Fruit fly (Drosophila melanogaster): ENCODE measurements around the gene CG31221.

Gene CG31221

dm6 chr3R:19508388-19509185, 96.1 kb downstream of the CG31221 start (continued):
- no peak for TF ChIP-seq GATAe (GFP tag; conservative IDR thresholded peaks at IDR 0.05)
- no peak for TF ChIP-seq CG7357 (GFP tag; IDR thresholded peaks at IDR 0.05)
- no peak for TF ChIP-seq CG5953 (GFP tag; IDR thresholded peaks at IDR 0.05)
- TF ChIP-seq CG8924 (tag; optimal IDR thresholded peaks at IDR 0.05) = no peak
- TF ChIP-seq CG3995 (GFP tag; optimal IDR thresholded peaks at IDR 0.05) = no peak
- no peak for TF ChIP-seq CG12155 (GFP tag; optimal IDR thresholded peaks at IDR 0.05)
- no peak for TF ChIP-seq CG16815 (GFP tag; optimal IDR thresholded peaks at IDR 0.05)
- no peak for TF ChIP-seq lilli (GFP tag; optimal IDR thresholded peaks at IDR 0.05)
- TF ChIP-seq CG14710 (tag; optimal IDR thresholded peaks at IDR 0.05) = no peak
- no peak for TF ChIP-seq az2 (GFP tag; optimal IDR thresholded peaks at IDR 0.05)
- no peak for TF ChIP-seq H15 (GFP tag; IDR thresholded peaks at IDR 0.05)
- TF ChIP-seq kni (GFP tag; optimal IDR thresholded peaks at IDR 0.05) = no peak
- TF ChIP-seq MESR4 (GFP tag; optimal IDR thresholded peaks at IDR 0.05) = no peak
- no peak for TF ChIP-seq CG31224 (GFP tag; IDR thresholded peaks at IDR 0.05)
- no peak for TF ChIP-seq CG8765 (GFP tag; IDR thresholded peaks at IDR 0.05)
- TF ChIP-seq Gug (GFP tag; IDR thresholded peaks at IDR 0.05) = no peak
- no peak for TF ChIP-seq CG1832 (GFP tag; optimal IDR thresholded peaks at IDR 0.05)
- no peak for TF ChIP-seq CG31365 (tag; optimal IDR thresholded peaks at IDR 0.05)
- peak; percentile 41 for TF ChIP-seq Meics (GFP tag; optimal IDR thresholded peaks at IDR 0.05)
- TF ChIP-seq CG18262 (tag; optimal IDR thresholded peaks at IDR 0.05) = no peak
- TF ChIP-seq Lhr (GFP tag; optimal IDR thresholded peaks at IDR 0.05) = no peak
- TF ChIP-seq row (GFP tag; IDR thresholded peaks at IDR 0.05) = peak; percentile 56
- no peak for TF ChIP-seq CG12659 (GFP tag; optimal IDR thresholded peaks at IDR 0.05)
- TF ChIP-seq CG1233 (GFP tag; optimal IDR thresholded peaks at IDR 0.05) = no peak
- TF ChIP-seq sens-2 (GFP tag; IDR thresholded peaks at IDR 0.05) = no peak
- TF ChIP-seq unc-4 (GFP tag; IDR thresholded peaks at IDR 0.05; ENCODE audit: partially characterized antibody) = 0 out of 2 replicates have a peak, but pooled peaks have one; percentile 14
- no peak for TF ChIP-seq CG6654 (GFP tag; optimal IDR thresholded peaks at IDR 0.05)
- TF ChIP-seq ham (GFP tag; IDR thresholded peaks at IDR 0.05) = no peak
- no peak for TF ChIP-seq CG17912 (GFP tag; optimal IDR thresholded peaks at IDR 0.05)
- peak; percentile 39; the same call in 1 of the 3 replicates for TF ChIP-seq CG34422 (GFP tag; IDR thresholded peaks at IDR 0.05)
- no peak for TF ChIP-seq phol (tag; optimal IDR thresholded peaks at IDR 0.05)
- TF ChIP-seq Dref (GFP tag; IDR thresholded peaks at IDR 0.05) = no peak
- TF ChIP-seq Usf (GFP tag; optimal IDR thresholded peaks at IDR 0.05) = no peak
- TF ChIP-seq CG2129 (GFP tag; IDR thresholded peaks at IDR 0.05; ENCODE audit: partially characterized antibody) = no peak
- no peak for TF ChIP-seq C15 (GFP tag; IDR thresholded peaks at IDR 0.05)
- no peak for TF ChIP-seq CG11398 (GFP tag; optimal IDR thresholded peaks at IDR 0.05)
- TF ChIP-seq ken (GFP tag; IDR thresholded peaks at IDR 0.05) = no peak
- peak; percentile 60 for TF ChIP-seq sd (tag; optimal IDR thresholded peaks at IDR 0.05)
- TF ChIP-seq CG11093 (GFP tag; IDR thresholded peaks at IDR 0.05) = no peak
- no peak for TF ChIP-seq zen (tag; optimal IDR thresholded peaks at IDR 0.05)
- TF ChIP-seq fd3F (GFP tag; optimal IDR thresholded peaks at IDR 0.05) = no peak
- no peak for TF ChIP-seq nau (GFP tag; optimal IDR thresholded peaks at IDR 0.05)
- no peak for TF ChIP-seq crc (GFP tag; optimal IDR thresholded peaks at IDR 0.05)
- TF ChIP-seq dmrt11E (tag; optimal IDR thresholded peaks at IDR 0.05) = no peak
- no peak for TF ChIP-seq Bgb (GFP tag; IDR thresholded peaks at IDR 0.05; ENCODE audit: partially characterized antibody)
- TF ChIP-seq Pdp1 (GFP tag; optimal IDR thresholded peaks at IDR 0.05) = no peak
- no peak for TF ChIP-seq cg (GFP tag; optimal IDR thresholded peaks at IDR 0.05)
- TF ChIP-seq CG17359 (tag; optimal IDR thresholded peaks at IDR 0.05) = no peak
- TF ChIP-seq CG3838 (GFP tag; optimal IDR thresholded peaks at IDR 0.05) = no peak

Measured in whole organism, embryonic.